Worm (Caenorhabditis elegans) whole organism, early embryonic: Measurements from ENCODE around the gene Y17G9B.11.

Source experiments
- B0310.2 ChIP-seq: sonication (generic microtip); optimal IDR thresholded peaks from 2 replicates; lab custom pipeline; 2016; ENCODE audit warnings: mild to moderate bottlenecking, missing genetic modification characterization, missing compliant biosample characterization
- F13C5.2 ChIP-seq: sonication (generic microtip); optimal IDR thresholded peaks from 2 replicates; lab custom pipeline; 2017; ENCODE audit warnings: mild to moderate bottlenecking, missing genetic modification characterization, inconsistent platforms, missing compliant biosample characterization
- aly-1 ChIP-seq: sonication (generic microtip); optimal IDR thresholded peaks from 2 replicates; lab custom pipeline; 2016; ENCODE audit warnings: missing genetic modification characterization, missing compliant biosample characterization
- ama-1 ChIP-seq: fragments of 150-350 bp; optimal IDR thresholded peaks from 2 replicates; lab custom pipeline; 2014
- ceh-13 ChIP-seq: fragments of 200-800 bp; sonication (Bioruptor generic); optimal IDR thresholded peaks from 2 replicates; lab custom pipeline; 2018; ENCODE audit warnings: mild to moderate bottlenecking, missing genetic modification characterization, missing compliant biosample characterization
- ceh-36 ChIP-seq: sonication (generic microtip); optimal IDR thresholded peaks from 2 replicates; lab custom pipeline; 2016; ENCODE audit warnings: missing genetic modification characterization, inconsistent platforms, missing compliant biosample characterization
- ets-7 ChIP-seq: sonication (generic microtip); optimal IDR thresholded peaks from 2 replicates; lab custom pipeline; 2016; ENCODE audit warnings: missing genotype, missing genetic modification characterization, missing compliant biosample characterization
- flt-1 ChIP-seq: fragments of 200-800 bp; sonication (Bioruptor generic); IDR thresholded peaks from 2 replicates; pipeline ENCODE4 v1.3.6; 2022; ENCODE audit warnings: missing genetic modification characterization, missing compliant biosample characterization
- hmbx-1 ChIP-seq: sonication (generic microtip); optimal IDR thresholded peaks from 2 replicates; lab custom pipeline; 2016; ENCODE audit warnings: mild to moderate bottlenecking, missing genetic modification characterization, missing compliant biosample characterization
- hmg-4 ChIP-seq: fragments of 200-800 bp; sonication (Bioruptor generic); optimal IDR thresholded peaks from 2 replicates; lab custom pipeline; 2018; ENCODE audit warnings: mild to moderate bottlenecking, missing genetic modification characterization, missing compliant biosample characterization
- hnd-1 ChIP-seq: sonication (generic microtip); optimal IDR thresholded peaks from 2 replicates; lab custom pipeline; 2016; ENCODE audit warnings: missing genetic modification characterization, missing compliant biosample characterization
- pes-1 ChIP-seq: fragments of 200-800 bp; sonication (Bioruptor generic); IDR thresholded peaks from 2 replicates; pipeline ENCODE4 v1.3.6; 2022; ENCODE audit warnings: missing genetic modification reagents, missing genetic modification characterization, missing compliant biosample characterization
- scrt-1 ChIP-seq: fragments of 200-800 bp; sonication (Bioruptor generic); IDR thresholded peaks from 2 replicates; pipeline ENCODE4 v1.3.6; 2022; ENCODE audit warnings: missing genetic modification characterization, missing compliant biosample characterization
- sea-1 ChIP-seq: fragments of 200-800 bp; sonication (Bioruptor generic); conservative IDR thresholded peaks from 2 replicates; pipeline ENCODE4 v1.3.6; 2022; ENCODE audit warnings: missing genetic modification characterization, missing compliant biosample characterization
- tbx-11 ChIP-seq: fragments of 200-800 bp; sonication (Bioruptor generic); IDR thresholded peaks from 2 replicates; pipeline ENCODE4 v1.3.6; 2022; ENCODE audit warnings: missing genetic modification characterization, missing compliant biosample characterization
- tbx-37 ChIP-seq: fragments of 200-800 bp; sonication (Bioruptor generic); conservative IDR thresholded peaks from 2 replicates; pipeline ENCODE4 v1.3.6; 2022; ENCODE audit warnings: missing genetic modification reagents, missing genetic modification characterization, missing compliant biosample characterization
- tra-4 ChIP-seq: sonication (generic microtip); optimal IDR thresholded peaks from 2 replicates; lab custom pipeline; 2017; ENCODE audit warnings: missing genetic modification characterization, missing compliant biosample characterization

The Y17G9B.11 gene

DNA sequence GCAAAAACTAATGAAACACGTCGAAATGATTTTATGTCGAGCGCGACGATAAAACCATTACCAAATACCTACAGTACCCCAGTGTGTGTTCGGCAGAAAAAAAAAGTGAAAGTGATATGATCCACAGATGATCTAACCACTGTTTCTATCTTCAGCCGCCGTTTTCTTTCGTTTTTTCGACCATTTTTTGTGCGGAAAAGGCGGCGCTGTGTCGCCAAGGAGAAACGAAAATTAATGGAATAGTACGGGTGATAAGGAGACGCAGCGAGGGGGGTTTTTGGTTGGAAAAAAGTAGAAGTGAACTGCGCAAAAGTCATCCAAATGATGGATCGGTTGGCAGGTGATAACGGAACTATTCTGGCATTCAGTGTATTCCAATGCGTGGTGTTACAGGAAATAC, 38.7 kb downstream of the Y17G9B.11 start:
- TF ChIP-seq B0310.2 (no peak), tbx-37 (no peak), ets-7 (tag; lab: Kevin White, UChicago) (no peak), hnd-1 (tag; lab: Kevin White, UChicago) (no peak), ceh-36 (tag; lab: Kevin White, UChicago) (no peak), flt-1 (GFP tag; lab: Robert Waterston, UW) (no peak), F13C5.2 (tag; lab: Kevin White, UChicago) (no peak), ceh-13 (GFP tag; lab: Kevin White, UChicago) (no peak), sea-1 (GFP tag; lab: Robert Waterston, UW) (no peak), hmbx-1 (tag; lab: Kevin White, UChicago) (no peak), tbx-11 (GFP tag; lab: Robert Waterston, UW) (no peak), tra-4 (tag; lab: Kevin White, UChicago) (no peak), hmg-4 (GFP tag; lab: Kevin White, UChicago) (no peak), aly-1 (tag; lab: Kevin White, UChicago) (no peak)

DNA sequence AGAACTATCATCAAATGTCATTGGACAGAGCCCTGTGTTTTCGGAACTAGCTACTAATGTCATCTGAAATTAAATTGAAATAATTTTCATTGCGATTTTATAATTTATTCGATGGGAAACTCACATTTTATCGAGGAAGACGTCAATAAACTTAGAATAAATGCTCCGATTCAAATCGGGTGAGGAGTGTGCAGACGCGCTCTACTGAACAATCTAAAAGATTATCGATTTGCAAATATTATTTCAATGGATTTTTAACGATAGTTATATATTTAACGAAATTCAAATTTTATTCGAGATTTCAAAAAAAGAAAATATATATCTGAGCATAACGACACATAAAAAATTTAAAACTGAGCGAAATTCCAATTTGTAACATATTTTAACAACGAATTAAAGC, 42.7 kb downstream of the Y17G9B.11 start, which contains the start of gene eor-1:
TSS of gene eor-1 (minus strand) at position 65 of the 400 bp plus-strand sequence.
- TF ChIP-seq flt-1 (GFP tag; lab: Robert Waterston, UW) (no peak), pes-1 (GFP tag; lab: Robert Waterston, UW) (no peak), tra-4 (tag; lab: Kevin White, UChicago) (no peak), B0310.2 (no peak), F13C5.2 (tag; lab: Kevin White, UChicago) (no peak), ets-7 (tag; lab: Kevin White, UChicago) (no peak), scrt-1 (GFP tag; lab: Robert Waterston, UW) (no peak), ceh-36 (tag; lab: Kevin White, UChicago) (no peak), tbx-37 (no peak), tbx-11 (GFP tag; lab: Robert Waterston, UW) (no peak), aly-1 (tag; lab: Kevin White, UChicago) (no peak), ceh-13 (GFP tag; lab: Kevin White, UChicago) (no peak), hnd-1 (tag; lab: Kevin White, UChicago) (no peak), hmbx-1 (tag; lab: Kevin White, UChicago) (no peak), hmg-4 (GFP tag; lab: Kevin White, UChicago) (no peak), ama-1 (lab: Kevin White, UChicago) (no peak), sea-1 (GFP tag; lab: Robert Waterston, UW) (no peak)

DNA sequence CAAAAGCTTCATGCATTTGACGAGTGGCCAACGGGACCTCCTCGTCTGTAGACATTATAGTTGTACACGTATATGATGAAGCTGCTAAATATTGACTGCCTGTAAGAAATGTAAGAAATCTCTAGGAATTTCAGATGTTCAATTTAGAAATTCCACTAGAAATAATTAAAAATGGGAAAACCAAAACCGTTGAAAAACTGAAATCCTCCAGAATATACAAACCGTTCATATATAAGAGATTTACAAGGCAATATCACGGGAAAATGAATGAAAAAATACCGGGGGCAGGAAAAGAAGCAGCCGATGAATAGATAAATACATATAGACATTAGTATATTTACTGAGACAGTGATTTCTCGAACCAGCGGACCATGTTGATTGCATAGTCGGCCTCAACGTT, 46.1 kb downstream of the Y17G9B.11 start, which contains the start of gene dpf-7:
TSS of gene dpf-7 (minus strand) at position 101 of the 400 bp plus-strand sequence.
- TF ChIP-seq flt-1 (GFP tag; lab: Robert Waterston, UW) (no peak), F13C5.2 (tag; lab: Kevin White, UChicago) (no peak), ceh-36 (tag; lab: Kevin White, UChicago) (no peak), B0310.2 (no peak), ceh-13 (GFP tag; lab: Kevin White, UChicago) (no peak), pes-1 (GFP tag; lab: Robert Waterston, UW) (no peak)

DNA sequence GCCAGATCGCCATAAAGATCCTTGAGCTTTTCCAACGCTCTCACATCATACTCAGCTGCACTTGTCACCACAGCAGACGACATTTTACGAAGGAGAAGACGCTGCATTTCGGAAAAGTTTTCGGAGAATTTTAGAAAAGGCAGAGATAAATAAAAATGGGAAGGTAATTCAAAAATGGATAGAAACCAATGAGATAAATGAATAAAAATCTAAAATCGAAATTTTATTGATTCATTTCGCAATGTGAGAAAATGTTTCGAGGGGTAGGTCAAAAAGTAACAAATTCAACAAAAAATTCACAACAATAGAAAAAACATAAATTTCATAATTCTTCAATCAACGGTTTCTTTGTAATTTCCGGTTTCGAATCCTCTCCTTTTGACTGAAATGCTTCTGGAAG, 50.1 kb downstream of the Y17G9B.11 start, which contains the start of gene dpf-5:
TSS of gene dpf-5 (minus strand) at position 101 of the 400 bp plus-strand sequence.
- no peak for TF ChIP-seq tra-4 (tag; lab: Kevin White, UChicago)
- no peak for TF ChIP-seq aly-1 (tag; lab: Kevin White, UChicago)
- TF ChIP-seq ets-7 (tag; lab: Kevin White, UChicago): no peak
- TF ChIP-seq ceh-13 (GFP tag; lab: Kevin White, UChicago): no peak
- no peak for TF ChIP-seq hmbx-1 (tag; lab: Kevin White, UChicago)
- TF ChIP-seq flt-1 (GFP tag; lab: Robert Waterston, UW): no peak
- no peak for TF ChIP-seq ceh-36 (tag; lab: Kevin White, UChicago)
- TF ChIP-seq tbx-11 (GFP tag; lab: Robert Waterston, UW): no peak
- TF ChIP-seq scrt-1 (GFP tag; lab: Robert Waterston, UW): no peak
- no peak for TF ChIP-seq tbx-37
- no peak for TF ChIP-seq hnd-1 (tag; lab: Kevin White, UChicago)
- TF ChIP-seq pes-1 (GFP tag; lab: Robert Waterston, UW): no peak
- no peak for TF ChIP-seq ama-1 (lab: Kevin White, UChicago)
- TF ChIP-seq sea-1 (GFP tag; lab: Robert Waterston, UW): no peak
- TF ChIP-seq B0310.2: no peak
- TF ChIP-seq hmg-4 (GFP tag; lab: Kevin White, UChicago): no peak
- TF ChIP-seq F13C5.2 (tag; lab: Kevin White, UChicago): no peak
